Worm (Caenorhabditis elegans) whole organism, mixed stage, embryonic: ENCODE results near the gene C45H4.18.

Experiments
- M03D4.4 ChIP-seq: sonication (generic microtip); optimal IDR thresholded peaks from 2 replicates; lab custom pipeline; 2017; ENCODE audit warnings: mild to moderate bottlenecking, missing genetic modification characterization, missing compliant biosample characterization
- bed-3 ChIP-seq: fragments of 200-800 bp; sonication (Bioruptor generic); optimal IDR thresholded peaks from 3 replicates; lab custom pipeline; 2018; ENCODE audit warnings: mild to moderate bottlenecking, missing genetic modification characterization, moderate library complexity, missing compliant biosample characterization
- ceh-39 ChIP-seq: fragments of 150-350 bp; optimal IDR thresholded peaks from 2 replicates; lab custom pipeline; 2014; ENCODE audit warnings: missing biosample characterization, missing genetic modification characterization
- ceh-43 ChIP-seq: fragments of 200-800 bp; sonication (Bioruptor generic); optimal IDR thresholded peaks from 2 replicates; lab custom pipeline; 2018; ENCODE audit warnings: mild to moderate bottlenecking, missing genetic modification characterization, moderate library complexity, missing compliant biosample characterization
- ceh-83 ChIP-seq: fragments of 200-800 bp; sonication (Bioruptor generic); optimal IDR thresholded peaks from 2 replicates; lab custom pipeline; 2018; ENCODE audit warnings: mild to moderate bottlenecking, missing genetic modification characterization, missing compliant biosample characterization
- ces-1 ChIP-seq: fragments of 150-350 bp; optimal IDR thresholded peaks from 2 replicates; lab custom pipeline; 2014; ENCODE audit warnings: missing biosample characterization, missing genetic modification reagents, missing genetic modification characterization
- drap-1 ChIP-seq: fragments of 200-800 bp; sonication (Bioruptor generic); optimal IDR thresholded peaks from 3 replicates; lab custom pipeline; 2018; ENCODE audit warnings: mild to moderate bottlenecking, missing genetic modification characterization, missing compliant biosample characterization
- elt-3 ChIP-seq: fragments of 150-350 bp; optimal IDR thresholded peaks from 2 replicates; lab custom pipeline; 2014; ENCODE audit warnings: missing biosample characterization, missing genetic modification characterization
- flh-1 ChIP-seq: fragments of 200-800 bp; sonication (Bioruptor generic); optimal IDR thresholded peaks from 2 replicates; lab custom pipeline; 2018; ENCODE audit warnings: mild to moderate bottlenecking, missing genetic modification characterization, moderate library complexity, missing compliant biosample characterization
- hlh-1 ChIP-seq: fragments of 150-350 bp; optimal IDR thresholded peaks from 2 replicates; lab custom pipeline; 2014; ENCODE audit warnings: missing biosample characterization, missing genetic modification reagents, missing genetic modification characterization
- lin-13 ChIP-seq: fragments of 150-350 bp; optimal IDR thresholded peaks from 2 replicates; lab custom pipeline; 2014; ENCODE audit warnings: missing biosample characterization, missing genetic modification characterization
- lin-32 ChIP-seq: fragments of 200-800 bp; sonication (Bioruptor generic); optimal IDR thresholded peaks from 2 replicates; lab custom pipeline; 2018; ENCODE audit warnings: mild to moderate bottlenecking, missing genetic modification characterization, missing compliant biosample characterization
- lsy-2 ChIP-seq: fragments of 150-350 bp; optimal IDR thresholded peaks from 2 replicates; lab custom pipeline; 2014; ENCODE audit warnings: missing biosample characterization, missing genetic modification characterization
- mab-5 ChIP-seq: fragments of 150-350 bp; optimal IDR thresholded peaks from 2 replicates; lab custom pipeline; 2014; ENCODE audit warnings: missing biosample characterization, missing genetic modification characterization
- mep-1 ChIP-seq: fragments of 150-350 bp; optimal IDR thresholded peaks from 2 replicates; lab custom pipeline; 2017; ENCODE audit warnings: missing biosample characterization, missing genetic modification reagents, missing genetic modification characterization, inconsistent platforms
- mls-2 ChIP-seq: sonication (generic microtip); optimal IDR thresholded peaks from 2 replicates; lab custom pipeline; 2016; ENCODE audit warnings: mild to moderate bottlenecking, missing genetic modification characterization, moderate library complexity, missing compliant biosample characterization
- nhr-12 ChIP-seq: fragments of 150-350 bp; optimal IDR thresholded peaks from 2 replicates; lab custom pipeline; 2014; ENCODE audit warnings: missing biosample characterization, missing genetic modification characterization
- nhr-2 ChIP-seq: fragments of 150-350 bp; optimal IDR thresholded peaks from 2 replicates; lab custom pipeline; 2014; ENCODE audit warnings: missing biosample characterization, missing genetic modification characterization
- nhr-237 ChIP-seq: fragments of 150-350 bp; optimal IDR thresholded peaks from 2 replicates; lab custom pipeline; 2014; ENCODE audit warnings: missing biosample characterization, missing genetic modification characterization
- nhr-28 ChIP-seq: fragments of 150-350 bp; optimal IDR thresholded peaks from 2 replicates; lab custom pipeline; 2014; ENCODE audit warnings: missing biosample characterization, missing genetic modification characterization
- nhr-76 ChIP-seq: sonication (generic microtip); optimal IDR thresholded peaks from 2 replicates; lab custom pipeline; 2017; ENCODE audit warnings: missing biosample characterization, missing genetic modification characterization
- pha-4 ChIP-seq: fragments of 150-350 bp; optimal IDR thresholded peaks from 2 replicates; lab custom pipeline; 2018; ENCODE audit warnings: missing biosample characterization, missing genetic modification reagents, missing genetic modification characterization
- sem-2 ChIP-seq: fragments of 200-800 bp; sonication (Bioruptor generic); optimal IDR thresholded peaks from 2 replicates; lab custom pipeline; 2018; ENCODE audit warnings: mild to moderate bottlenecking, missing genetic modification characterization, missing compliant biosample characterization
- snpc-4 ChIP-seq: fragments of 150-350 bp; optimal IDR thresholded peaks from 2 replicates; lab custom pipeline; 2014; ENCODE audit warnings: missing biosample characterization, missing genetic modification characterization
- sptf-1 ChIP-seq: sonication (generic microtip); optimal IDR thresholded peaks from 2 replicates; lab custom pipeline; 2017; ENCODE audit warnings: mild to moderate bottlenecking, missing genetic modification characterization, moderate library complexity, missing compliant biosample characterization
- tbx-8 ChIP-seq: fragments of 200-800 bp; sonication (Bioruptor generic); optimal IDR thresholded peaks from 2 replicates; lab custom pipeline; 2018; ENCODE audit warnings: mild to moderate bottlenecking, missing genetic modification characterization, moderate library complexity, missing compliant biosample characterization
- unc-120 ChIP-seq: sonication (generic microtip); optimal IDR thresholded peaks from 2 replicates; lab custom pipeline; 2017; ENCODE audit warnings: missing genetic modification characterization, missing compliant biosample characterization; ENCODE audit not compliant: poor library complexity, severe bottlenecking
- unc-39 ChIP-seq: fragments of 150-350 bp; optimal IDR thresholded peaks from 2 replicates; lab custom pipeline; 2014; ENCODE audit warnings: missing biosample characterization, missing genetic modification characterization
- unc-62 ChIP-seq: fragments of 150-350 bp; optimal IDR thresholded peaks from 2 replicates; lab custom pipeline; 2014; ENCODE audit warnings: missing biosample characterization, missing genetic modification reagents, missing genetic modification characterization
- zip-8 ChIP-seq: fragments of 150-350 bp; optimal IDR thresholded peaks from 2 replicates; lab custom pipeline; 2014; ENCODE audit warnings: missing biosample characterization, missing genetic modification characterization
- ztf-11 ChIP-seq: fragments of 150-350 bp; optimal IDR thresholded peaks from 2 replicates; lab custom pipeline; 2014; ENCODE audit warnings: missing biosample characterization, missing genetic modification characterization

Gene C45H4.18

ce11 chrV:2177307-2177764 is 2.0 kb downstream of the C45H4.18 start, which contains the start of gene srbc-17:
Gene srbc-17 (plus strand): TSS chrV:2177714.
- no peak for TF ChIP-seq nhr-28
- no peak for TF ChIP-seq drap-1 (GFP tag; lab: Kevin White, UChicago)
- TF ChIP-seq ztf-11 = no peak
- TF ChIP-seq M03D4.4 (tag; lab: Kevin White, UChicago) = no peak
- no peak for TF ChIP-seq tbx-8
- TF ChIP-seq mab-5 (tag; lab: Kevin White, UChicago) = no peak
- no peak for TF ChIP-seq elt-3 (tag; lab: Kevin White, UChicago)
- no peak for TF ChIP-seq pha-4
- no peak for TF ChIP-seq nhr-2 (tag; lab: Kevin White, UChicago)
- TF ChIP-seq ceh-43 (GFP tag; lab: Kevin White, UChicago) = no peak
- TF ChIP-seq snpc-4 (tag; lab: Kevin White, UChicago) = no peak
- TF ChIP-seq nhr-12 (tag; lab: Kevin White, UChicago) = no peak

ce11 chrV:2179214-2179613 is 3.9 kb downstream of the C45H4.18 start, which contains the start of gene cyp-33C1:
Gene cyp-33C1 (plus strand): TSS chrV:2179514.
- TF ChIP-seq pha-4 (no peak), flh-1 (GFP tag; lab: Kevin White, UChicago) (no peak), ztf-11 (no peak), bed-3 (GFP tag; lab: Kevin White, UChicago) (no peak), nhr-237 (tag; lab: Kevin White, UChicago) (no peak), sem-2 (GFP tag; lab: Kevin White, UChicago) (no peak), zip-8 (tag; lab: Kevin White, UChicago) (no peak), nhr-28 (no peak), hlh-1 (tag; lab: Kevin White, UChicago) (no peak), nhr-12 (tag; lab: Kevin White, UChicago) (no peak), sptf-1 (tag; lab: Kevin White, UChicago) (no peak), unc-120 (tag; lab: Kevin White, UChicago) (no peak), ceh-39 (tag; lab: Kevin White, UChicago) (no peak), ces-1 (GFP tag; lab: Kevin White, UChicago) (no peak), M03D4.4 (tag; lab: Kevin White, UChicago) (no peak), snpc-4 (tag; lab: Kevin White, UChicago) (no peak), nhr-2 (tag; lab: Kevin White, UChicago) (no peak), unc-62 (GFP tag; lab: Kevin White, UChicago) (no peak)

ce11 chrV:2181738-2182137 is 6.4 kb downstream of the C45H4.18 start, which contains the start of gene srbc-16:
Gene srbc-16 (plus strand): TSS chrV:2182038.
- TF ChIP-seq lin-13 (tag; lab: Kevin White, UChicago) (no peak), mab-5 (tag; lab: Kevin White, UChicago) (no peak), M03D4.4 (tag; lab: Kevin White, UChicago) (no peak), nhr-76 (tag; lab: Kevin White, UChicago) (no peak), pha-4 (no peak)

ce11 chrV:2183162-2183561 is 7.8 kb downstream of the C45H4.18 start, which contains the start of gene cyp-33C2:
Gene cyp-33C2 (plus strand): TSS chrV:2183488.
- TF ChIP-seq lsy-2 (tag; lab: Kevin White, UChicago) (no peak), mls-2 (tag; lab: Kevin White, UChicago) (no peak), nhr-76 (tag; lab: Kevin White, UChicago) (no peak)
- TF ChIP-seq, all 35 proteins: peak for 0

ce11 chrV:2185486-2185885 is 10.1 kb downstream of the C45H4.18 start:
- TF ChIP-seq unc-39 (no peak), M03D4.4 (tag; lab: Kevin White, UChicago) (no peak), pha-4 (no peak), mep-1 (tag; lab: Kevin White, UChicago) (no peak), lsy-2 (tag; lab: Kevin White, UChicago) (no peak), mls-2 (tag; lab: Kevin White, UChicago) (no peak), ceh-83 (GFP tag; lab: Kevin White, UChicago) (no peak), sptf-1 (tag; lab: Kevin White, UChicago) (no peak), unc-120 (tag; lab: Kevin White, UChicago) (no peak), ztf-11 (no peak), nhr-237 (tag; lab: Kevin White, UChicago) (no peak), lin-32 (no peak), drap-1 (GFP tag; lab: Kevin White, UChicago) (no peak), ceh-39 (tag; lab: Kevin White, UChicago) (no peak), snpc-4 (tag; lab: Kevin White, UChicago) (no peak), sem-2 (GFP tag; lab: Kevin White, UChicago) (no peak)
